Worm (Caenorhabditis elegans): Measurements from ENCODE around the gene D1086.7.

The D1086.7 gene

DNA sequence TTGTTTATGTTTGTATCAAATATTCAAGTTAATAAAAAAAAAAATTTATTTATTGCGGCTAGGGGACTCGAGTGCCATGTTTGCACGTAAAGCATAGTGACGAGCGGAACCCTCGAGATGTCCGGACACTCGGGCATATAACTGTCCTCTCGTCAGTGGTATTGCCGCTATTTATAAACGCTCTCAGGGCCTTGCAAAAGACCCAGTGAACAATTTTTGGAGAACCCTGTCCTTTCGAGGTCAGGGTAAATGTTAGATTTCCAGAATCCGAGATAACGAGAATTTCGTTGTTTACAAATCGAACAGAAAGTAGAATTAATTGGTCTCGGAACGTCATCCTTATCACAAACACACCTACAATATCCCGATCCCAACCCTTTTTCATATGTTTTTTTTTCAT lies 8.3 kb downstream of the D1086.7 start, which contains the start of gene D1086.3 (continued):
- no peak for TF ChIP-seq lin-29 (GFP tag; IDR thresholded peaks at IDR 0.05)
- TF ChIP-seq aha-1 (tag) = no peak
- TF ChIP-seq D1046.2 (GFP tag; IDR thresholded peaks at IDR 0.05) = no peak
- peak; percentile 97 for TF ChIP-seq ama-1 (optimal IDR thresholded peaks at IDR 0.05)
- TF ChIP-seq set-16 (GFP tag; IDR thresholded peaks at IDR 0.05) = no peak
- TF ChIP-seq T26A8.4 (GFP tag; IDR thresholded peaks at IDR 0.05) = peak; percentile 62
- TF ChIP-seq ZK337.2 (GFP tag; IDR thresholded peaks at IDR 0.05) = no peak
- TF ChIP-seq ztf-11 (tag; optimal IDR thresholded peaks at IDR 0.05) = no peak
- TF ChIP-seq nhr-28 (tag; optimal IDR thresholded peaks at IDR 0.05) = no peak
- TF ChIP-seq nhr-42 (GFP tag; IDR thresholded peaks at IDR 0.05) = no peak
- no peak for TF ChIP-seq ceh-62 (tag; optimal IDR thresholded peaks at IDR 0.05)
- TF ChIP-seq vab-7 (GFP tag; IDR thresholded peaks at IDR 0.05) = no peak
- no peak for TF ChIP-seq mdl-1 (tag; optimal IDR thresholded peaks at IDR 0.05)
- TF ChIP-seq mdt-29 (GFP tag; IDR thresholded peaks at IDR 0.05) = no peak
- TF ChIP-seq ceh-44 (GFP tag; IDR thresholded peaks at IDR 0.05) = no peak
- TF ChIP-seq nhr-10 (tag; optimal IDR thresholded peaks at IDR 0.05) = no peak
- TF ChIP-seq zag-1 (tag; optimal IDR thresholded peaks at IDR 0.05) = no peak
- no peak for TF ChIP-seq cey-2 (tag; optimal IDR thresholded peaks at IDR 0.05; ENCODE audit: borderline replicate concordance, insufficient read depth)
- TF ChIP-seq hmg-1.1 (GFP tag; IDR thresholded peaks at IDR 0.05) = 0 out of 2 replicates have a peak, but pooled peaks have one; percentile 23
- TF ChIP-seq nhr-111 (GFP tag; optimal IDR thresholded peaks at IDR 0.05) = no peak
- TF ChIP-seq hlh-30 (tag; optimal IDR thresholded peaks at IDR 0.05; ENCODE audit: insufficient read depth) = peak; percentile 38
- 0 out of 2 replicates have a peak, but pooled peaks have one; percentile 42 for TF ChIP-seq lin-1 (GFP tag; IDR thresholded peaks at IDR 0.05)
- TF ChIP-seq jun-1 (tag; optimal IDR thresholded peaks at IDR 0.05) = no peak
- peak; percentile 36 to 76 for TF ChIP-seq daf-16 (GFP tag; optimal IDR thresholded peaks at IDR 0.05)
- peak; percentile 55 for TF ChIP-seq daf-16 (tag; optimal IDR thresholded peaks at IDR 0.05)
- peak; percentile 19 for TF ChIP-seq rbr-2 (tag; optimal IDR thresholded peaks at IDR 0.05)
- 0 out of 2 replicates have a peak, but pooled peaks have one; percentile 39 for TF ChIP-seq pha-4 (GFP tag; IDR thresholded peaks at IDR 0.05)
- no peak for TF ChIP-seq pha-4 (tag; optimal IDR thresholded peaks at IDR 0.05)
- no peak for TF ChIP-seq zfp-2 (tag; optimal IDR thresholded peaks at IDR 0.05)
- TF ChIP-seq madf-5 (GFP tag; IDR thresholded peaks at IDR 0.05) = no peak
- TF ChIP-seq arid-1 (GFP tag; conservative IDR thresholded peaks at IDR 0.05) = peak; percentile 57; the same call in 1 of the 2 replicates
- no peak for TF ChIP-seq egl-27 (tag; optimal IDR thresholded peaks at IDR 0.05)
- TF ChIP-seq snpc-1.2 (GFP tag; IDR thresholded peaks at IDR 0.05) = peak; percentile 73; the same call in 1 of the 2 replicates
- TF ChIP-seq lin-38 (GFP tag; IDR thresholded peaks at IDR 0.05) = peak; percentile 73; the same call in 1 of the 2 replicates
- TF ChIP-seq lsy-2 (tag; optimal IDR thresholded peaks at IDR 0.05) = peak in 1 of 2 experiments; percentile 37
- TF ChIP-seq mes-2 (tag; optimal IDR thresholded peaks at IDR 0.05; ENCODE audit: poor library complexity, severe bottlenecking) = peak; percentile 74
- TF ChIP-seq ceh-82 (tag; optimal IDR thresholded peaks at IDR 0.05) = no peak
- TF ChIP-seq F10B5.3 (tag; optimal IDR thresholded peaks at IDR 0.05) = peak; percentile 62
- TF ChIP-seq snpc-4 (tag; optimal IDR thresholded peaks at IDR 0.05) = peak; percentile 88
- no peak for TF ChIP-seq nhr-41 (GFP tag; IDR thresholded peaks at IDR 0.05)
- no peak for TF ChIP-seq ceh-28 (tag; optimal IDR thresholded peaks at IDR 0.05)
- TF ChIP-seq nhr-48 (tag; optimal IDR thresholded peaks at IDR 0.05) = no peak
- no peak for TF ChIP-seq spr-3 (GFP tag; optimal IDR thresholded peaks at IDR 0.05)
- peak; percentile 30 for TF ChIP-seq hlh-11 (tag; optimal IDR thresholded peaks at IDR 0.05)
- no peak for TF ChIP-seq saeg-2 (GFP tag; IDR thresholded peaks at IDR 0.05)
